Worm (Caenorhabditis elegans): ENCODE results near the gene taf-6.1.

The taf-6.1 gene

ce11 chrII:1127676-1128075 lies at the start of gene taf-6.1:
Gene taf-6.1 (plus strand): TSS chrII:1127976.
- TF ChIP-seq hmbx-1 (tag; optimal IDR thresholded peaks at IDR 0.05) (no peak), tra-4 (tag; optimal IDR thresholded peaks at IDR 0.05) (no peak), ceh-13 (GFP tag; optimal IDR thresholded peaks at IDR 0.05) (no peak), sea-1 (GFP tag; conservative IDR thresholded peaks at IDR 0.05) (no peak), pes-1 (GFP tag; IDR thresholded peaks at IDR 0.05) (no peak), hnd-1 (tag; optimal IDR thresholded peaks at IDR 0.05) (no peak), B0310.2 (tag; optimal IDR thresholded peaks at IDR 0.05) (no peak), ets-7 (tag; optimal IDR thresholded peaks at IDR 0.05) (no peak), F13C5.2 (tag; optimal IDR thresholded peaks at IDR 0.05) (no peak), ceh-36 (tag; optimal IDR thresholded peaks at IDR 0.05) (no peak), scrt-1 (GFP tag; IDR thresholded peaks at IDR 0.05) (no peak), ama-1 (optimal IDR thresholded peaks at IDR 0.05) (no peak)

- TF ChIP-seq F13C5.2 (tag; optimal IDR thresholded peaks at IDR 0.05) (no peak), sea-1 (GFP tag; conservative IDR thresholded peaks at IDR 0.05) (no peak)
Observed at ce11 chrII:1082859-1083258, 44.9 kb upstream of the taf-6.1 start, which contains the start of gene K02E7.1. Gene K02E7.1 (plus strand): TSS chrII:1083159.

ce11 chrII:1084899-1085298 lies 42.9 kb upstream of the taf-6.1 start:
- TF ChIP-seq B0310.2 (tag; optimal IDR thresholded peaks at IDR 0.05), result no peak
- no peak for TF ChIP-seq tbx-11 (GFP tag; IDR thresholded peaks at IDR 0.05)
- no peak for TF ChIP-seq aly-1 (tag; optimal IDR thresholded peaks at IDR 0.05)

ce11 chrII:1085546-1085945 lies 42.2 kb upstream of the taf-6.1 start:
- TF ChIP-seq ceh-36 (tag; optimal IDR thresholded peaks at IDR 0.05) (no peak), pes-1 (GFP tag; IDR thresholded peaks at IDR 0.05) (no peak), F13C5.2 (tag; optimal IDR thresholded peaks at IDR 0.05) (no peak), scrt-1 (GFP tag; IDR thresholded peaks at IDR 0.05) (no peak), B0310.2 (tag; optimal IDR thresholded peaks at IDR 0.05) (no peak)

ce11 chrII:1086479-1086878 lies 41.3 kb upstream of the taf-6.1 start:
- no peak for TF ChIP-seq tra-4 (tag; optimal IDR thresholded peaks at IDR 0.05)
- TF ChIP-seq ceh-13 (GFP tag; optimal IDR thresholded peaks at IDR 0.05), result no peak
- TF ChIP-seq tbx-11 (GFP tag; IDR thresholded peaks at IDR 0.05), result no peak
- no peak for TF ChIP-seq ceh-36 (tag; optimal IDR thresholded peaks at IDR 0.05)
- no peak for TF ChIP-seq tbx-37 (GFP tag; conservative IDR thresholded peaks at IDR 0.05)
- TF ChIP-seq scrt-1 (GFP tag; IDR thresholded peaks at IDR 0.05), result no peak
- TF ChIP-seq ama-1 (optimal IDR thresholded peaks at IDR 0.05), result no peak
- TF ChIP-seq ets-7 (tag; optimal IDR thresholded peaks at IDR 0.05), result no peak
- no peak for TF ChIP-seq flt-1 (GFP tag; IDR thresholded peaks at IDR 0.05)
- TF ChIP-seq hmg-4 (GFP tag; optimal IDR thresholded peaks at IDR 0.05), result no peak
- TF ChIP-seq B0310.2 (tag; optimal IDR thresholded peaks at IDR 0.05), result no peak
- no peak for TF ChIP-seq hmbx-1 (tag; optimal IDR thresholded peaks at IDR 0.05)
- no peak for TF ChIP-seq aly-1 (tag; optimal IDR thresholded peaks at IDR 0.05)
- TF ChIP-seq pes-1 (GFP tag; IDR thresholded peaks at IDR 0.05), result no peak
- no peak for TF ChIP-seq hnd-1 (tag; optimal IDR thresholded peaks at IDR 0.05)
- TF ChIP-seq sea-1 (GFP tag; conservative IDR thresholded peaks at IDR 0.05), result no peak
- TF ChIP-seq F13C5.2 (tag; optimal IDR thresholded peaks at IDR 0.05), result no peak

ce11 chrII:1088527-1089230 lies 39.1 kb upstream of the taf-6.1 start:
- no peak for TF ChIP-seq F13C5.2 (tag; optimal IDR thresholded peaks at IDR 0.05)
- no peak for TF ChIP-seq hmbx-1 (tag; optimal IDR thresholded peaks at IDR 0.05)
- no peak for TF ChIP-seq hnd-1 (tag; optimal IDR thresholded peaks at IDR 0.05)
- TF ChIP-seq pes-1 (GFP tag; IDR thresholded peaks at IDR 0.05), result no peak
- TF ChIP-seq tbx-37 (GFP tag; conservative IDR thresholded peaks at IDR 0.05), result no peak

ce11 chrII:1090743-1091142 lies 37.0 kb upstream of the taf-6.1 start:
- TF ChIP-seq tbx-11 (GFP tag; IDR thresholded peaks at IDR 0.05) (no peak), ets-7 (tag; optimal IDR thresholded peaks at IDR 0.05) (no peak), hmg-4 (GFP tag; optimal IDR thresholded peaks at IDR 0.05) (no peak)

- TF ChIP-seq ets-7 (tag; optimal IDR thresholded peaks at IDR 0.05) (no peak), F13C5.2 (tag; optimal IDR thresholded peaks at IDR 0.05) (no peak), tra-4 (tag; optimal IDR thresholded peaks at IDR 0.05) (no peak), ceh-36 (tag; optimal IDR thresholded peaks at IDR 0.05) (no peak), tbx-37 (GFP tag; conservative IDR thresholded peaks at IDR 0.05) (no peak), B0310.2 (tag; optimal IDR thresholded peaks at IDR 0.05) (no peak), ama-1 (optimal IDR thresholded peaks at IDR 0.05) (no peak), hmg-4 (GFP tag; optimal IDR thresholded peaks at IDR 0.05) (no peak), sea-1 (GFP tag; conservative IDR thresholded peaks at IDR 0.05) (no peak), pes-1 (GFP tag; IDR thresholded peaks at IDR 0.05) (no peak), hnd-1 (tag; optimal IDR thresholded peaks at IDR 0.05) (no peak), scrt-1 (GFP tag; IDR thresholded peaks at IDR 0.05) (no peak), aly-1 (tag; optimal IDR thresholded peaks at IDR 0.05) (no peak), ceh-13 (GFP tag; optimal IDR thresholded peaks at IDR 0.05) (no peak), hmbx-1 (tag; optimal IDR thresholded peaks at IDR 0.05) (no peak), flt-1 (GFP tag; IDR thresholded peaks at IDR 0.05) (no peak), tbx-11 (GFP tag; IDR thresholded peaks at IDR 0.05) (no peak)
Observed at ce11 chrII:1091706-1092105, 36.1 kb upstream of the taf-6.1 start, which contains the start of gene snf-3. Gene snf-3 (plus strand): TSS chrII:1092006.

Data from whole organism, early embryonic.